Fruit fly (Drosophila melanogaster): ENCODE results near the gene GMF.

dm6 chr2L:16268107-16268539 lies 34.6 kb downstream of the GMF start:
- TF ChIP-seq fd96Ca (GFP tag; IDR thresholded peaks at IDR 0.05) (no peak), EcR (GFP tag; optimal IDR thresholded peaks at IDR 0.05) (peak; percentile 89)

All from whole organism, pupa.